Worm (Caenorhabditis elegans) whole organism, L3 larva: ENCODE measurements around the gene pals-32.

Source experiments
- R02D3.7 ChIP-seq: fragments of 150-350 bp; optimal IDR thresholded peaks from 2 replicates; lab custom pipeline; 2014; ENCODE audit warnings: missing biosample characterization, missing genetic modification characterization
- ZK546.5 ChIP-seq: sonication (generic microtip); optimal IDR thresholded peaks from 2 replicates; lab custom pipeline; 2017; ENCODE audit warnings: missing biosample characterization, missing genetic modification characterization
- ceh-16 ChIP-seq: sonication (generic microtip); optimal IDR thresholded peaks from 2 replicates; lab custom pipeline; 2017; ENCODE audit warnings: missing biosample characterization, missing genetic modification characterization
- ceh-28 ChIP-seq: fragments of 150-350 bp; optimal IDR thresholded peaks from 2 replicates; lab custom pipeline; 2014; ENCODE audit warnings: missing biosample characterization, missing genetic modification reagents, missing genetic modification characterization
- ceh-82 ChIP-seq: fragments of 150-350 bp; optimal IDR thresholded peaks from 2 replicates; lab custom pipeline; 2014; ENCODE audit warnings: missing biosample characterization, missing genetic modification characterization
- ceh-9 ChIP-seq: sonication (generic microtip); optimal IDR thresholded peaks from 2 replicates; lab custom pipeline; 2018; ENCODE audit warnings: missing biosample characterization, missing genetic modification characterization
- daf-12 ChIP-seq: fragments of 150-350 bp; optimal IDR thresholded peaks from 2 replicates; lab custom pipeline; 2014; ENCODE audit warnings: missing biosample characterization, missing genetic modification reagents, missing genetic modification characterization
- egl-5 ChIP-seq: fragments of 150-350 bp; optimal IDR thresholded peaks from 2 replicates; lab custom pipeline; 2017; ENCODE audit warnings: missing biosample characterization, missing genetic modification reagents, missing genetic modification characterization, inconsistent platforms
- elt-2 ChIP-seq: sonication (generic microtip); optimal IDR thresholded peaks from 2 replicates; lab custom pipeline; 2016; ENCODE audit warnings: missing genetic modification reagents, mild to moderate bottlenecking, missing genetic modification characterization, missing compliant biosample characterization
- fkh-10 ChIP-seq: sonication (generic microtip); optimal IDR thresholded peaks from 2 replicates; lab custom pipeline; 2017; ENCODE audit warnings: missing biosample characterization, missing genetic modification reagents, missing genetic modification characterization
- fos-1 ChIP-seq: fragments of 150-350 bp; optimal IDR thresholded peaks from 2 replicates; lab custom pipeline; 2014; ENCODE audit warnings: missing biosample characterization, missing genetic modification characterization
- hmg-11 ChIP-seq: sonication (generic microtip); optimal IDR thresholded peaks from 2 replicates; lab custom pipeline; 2016; ENCODE audit warnings: missing genetic modification characterization, missing compliant biosample characterization
- jun-1 ChIP-seq: fragments of 150-350 bp; optimal IDR thresholded peaks from 2 replicates; lab custom pipeline; 2014; ENCODE audit warnings: missing biosample characterization, missing genetic modification reagents, missing genetic modification characterization
- lsy-12 ChIP-seq: sonication (generic microtip); optimal IDR thresholded peaks from 2 replicates; lab custom pipeline; 2016; ENCODE audit warnings: mild to moderate bottlenecking, missing genetic modification characterization, missing compliant biosample characterization
- mdl-1 ChIP-seq: fragments of 150-350 bp; optimal IDR thresholded peaks from 2 replicates; lab custom pipeline; 2014; ENCODE audit warnings: missing biosample characterization, missing genetic modification characterization
- mml-1 ChIP-seq: fragments of 150-350 bp; sonication (generic microtip); optimal IDR thresholded peaks from 3 replicates; lab custom pipeline; 2014; ENCODE audit warnings: missing biosample characterization, missing genetic modification characterization
- nfya-1 ChIP-seq: sonication (generic microtip); optimal IDR thresholded peaks from 2 replicates; lab custom pipeline; 2017; ENCODE audit warnings: missing genetic modification characterization, mild to moderate bottlenecking, missing compliant biosample characterization, antibody characterized with exemption, moderate library complexity; ENCODE audit not compliant: insufficient read depth
- nhr-11 ChIP-seq: fragments of 150-350 bp; optimal IDR thresholded peaks from 2 replicates; lab custom pipeline; 2014; ENCODE audit warnings: missing biosample characterization, missing genetic modification characterization
- nhr-12 ChIP-seq: fragments of 150-350 bp; optimal IDR thresholded peaks from 2 replicates; lab custom pipeline; 2014; ENCODE audit warnings: missing biosample characterization, missing genetic modification characterization
- nhr-23 ChIP-seq: fragments of 150-350 bp; optimal IDR thresholded peaks from 2 replicates; lab custom pipeline; 2014; ENCODE audit warnings: missing biosample characterization, missing genetic modification reagents, missing genetic modification characterization
- nhr-237 ChIP-seq: fragments of 150-350 bp; optimal IDR thresholded peaks from 2 replicates; lab custom pipeline; 2014; ENCODE audit warnings: missing biosample characterization, missing genetic modification characterization
- nhr-25 ChIP-seq: sonication (generic microtip); optimal IDR thresholded peaks from 2 replicates; lab custom pipeline; 2017; ENCODE audit warnings: missing biosample characterization, missing genetic modification characterization
- nhr-28 ChIP-seq: fragments of 150-350 bp; optimal IDR thresholded peaks from 2 replicates; lab custom pipeline; 2014; ENCODE audit warnings: missing biosample characterization, missing genetic modification characterization
- nhr-43 ChIP-seq: sonication (generic microtip); optimal IDR thresholded peaks from 2 replicates; lab custom pipeline; 2016; ENCODE audit warnings: mild to moderate bottlenecking, missing genetic modification characterization, missing compliant biosample characterization; ENCODE audit not compliant: poor library complexity, severe bottlenecking
- nhr-67 ChIP-seq: fragments of 150-350 bp; optimal IDR thresholded peaks from 2 replicates; lab custom pipeline; 2014; ENCODE audit warnings: missing biosample characterization, missing genetic modification characterization
- nhr-76 ChIP-seq: fragments of 150-350 bp; sonication (generic microtip); optimal IDR thresholded peaks from 5 replicates; lab custom pipeline; 2014; ENCODE audit warnings: missing biosample characterization, missing genetic modification characterization
- nhr-77 ChIP-seq: fragments of 150-350 bp; optimal IDR thresholded peaks from 2 replicates; lab custom pipeline; 2014; ENCODE audit warnings: missing biosample characterization, missing genetic modification characterization
- pha-4 ChIP-seq: fragments of 150-350 bp; optimal IDR thresholded peaks from 2 replicates; lab custom pipeline; 2014; ENCODE audit warnings: missing biosample characterization, missing genetic modification reagents, missing genetic modification characterization
- pqm-1 ChIP-seq: fragments of 150-350 bp; optimal IDR thresholded peaks from 2 replicates; lab custom pipeline; 2017; ENCODE audit warnings: missing biosample characterization, missing genetic modification characterization, inconsistent platforms
- sea-2 ChIP-seq: fragments of 150-350 bp; sonication (generic microtip); optimal IDR thresholded peaks from 4 replicates; lab custom pipeline; 2014; ENCODE audit warnings: missing biosample characterization, missing genetic modification reagents, missing genetic modification characterization
- skn-1 ChIP-seq: fragments of 150-350 bp; optimal IDR thresholded peaks from 2 replicates; lab custom pipeline; 2014; ENCODE audit warnings: missing biosample characterization, missing genetic modification characterization
- snpc-4 ChIP-seq: fragments of 150-350 bp; optimal IDR thresholded peaks from 2 replicates; lab custom pipeline; 2014; ENCODE audit warnings: missing biosample characterization, missing genetic modification characterization
- unc-39 ChIP-seq: sonication (generic microtip); optimal IDR thresholded peaks from 4 replicates; lab custom pipeline; 2017; ENCODE audit warnings: missing biosample characterization, missing genetic modification characterization
- unc-62 ChIP-seq: fragments of 150-350 bp; sonication (generic microtip); optimal IDR thresholded peaks from 4 replicates; lab custom pipeline; 2014; ENCODE audit warnings: missing biosample characterization, missing genetic modification reagents, missing genetic modification characterization
- zag-1 ChIP-seq: fragments of 150-350 bp; optimal IDR thresholded peaks from 2 replicates; lab custom pipeline; 2014; ENCODE audit warnings: missing biosample characterization, missing genetic modification characterization
- ztf-4 ChIP-seq: fragments of 150-350 bp; optimal IDR thresholded peaks from 2 replicates; lab custom pipeline; 2014; ENCODE audit warnings: missing biosample characterization, missing genetic modification characterization

Gene pals-32

ce11 chrV:2922594-2922993, 26.2 kb downstream of the pals-32 start, which contains the start of gene srh-38:
Gene srh-38 (minus strand): TSS chrV:2922694.
- no peak for TF ChIP-seq nfya-1 (tag; lab: Kevin White, UChicago)
- TF ChIP-seq R02D3.7 (tag; lab: Kevin White, UChicago), result no peak
- TF ChIP-seq hmg-11 (tag; lab: Kevin White, UChicago), result no peak
- TF ChIP-seq nhr-77 (tag; lab: Kevin White, UChicago), result no peak
- no peak for TF ChIP-seq ceh-28 (tag; lab: Kevin White, UChicago)
- no peak for TF ChIP-seq skn-1
- no peak for TF ChIP-seq fkh-10 (GFP tag; lab: Kevin White, UChicago)

ce11 chrV:2927553-2927952, 31.1 kb downstream of the pals-32 start, which contains the start of gene C31B8.12:
Gene C31B8.12 (minus strand): TSS chrV:2927653.
- TF ChIP-seq fos-1 (tag; lab: Kevin White, UChicago), result no peak
- TF ChIP-seq mdl-1 (tag; lab: Kevin White, UChicago), result no peak
- TF ChIP-seq nhr-77 (tag; lab: Kevin White, UChicago), result no peak

DNA sequence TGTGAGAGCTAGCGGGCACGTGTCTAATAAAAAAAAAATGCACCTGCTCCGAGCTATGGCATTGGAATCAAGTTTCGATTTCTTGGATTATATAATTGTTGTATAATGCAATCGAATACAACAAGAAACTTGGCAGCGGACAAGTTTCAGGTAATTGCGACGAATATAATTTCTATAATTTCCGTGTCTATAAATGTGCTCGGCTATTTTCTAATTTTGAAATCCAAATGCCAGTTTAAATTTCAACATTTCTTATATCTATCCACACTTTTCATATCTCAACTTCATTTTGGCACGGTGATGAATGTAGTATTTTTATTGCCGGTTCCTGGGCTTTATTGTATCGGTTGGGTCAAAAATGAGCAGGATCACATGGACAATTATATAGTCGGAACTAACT, 33.3 kb downstream of the pals-32 start, which contains the start of gene C31B8.16:
C31B8.16 (plus strand) TSS at position 301 of the 400 bp plus-strand sequence.
- TF ChIP-seq ceh-82 (no peak), nhr-77 (tag; lab: Kevin White, UChicago) (no peak), unc-62 (GFP tag; lab: Kevin White, UChicago) (no peak), ceh-9 (tag; lab: Kevin White, UChicago) (no peak), nhr-76 (no peak), lsy-12 (tag; lab: Kevin White, UChicago) (no peak), egl-5 (tag; lab: Kevin White, UChicago) (no peak), sea-2 (GFP tag; lab: Kevin White, UChicago) (no peak), ZK546.5 (tag; lab: Kevin White, UChicago) (no peak), skn-1 (no peak), fos-1 (tag; lab: Kevin White, UChicago) (no peak), nhr-43 (tag; lab: Kevin White, UChicago) (no peak), nhr-25 (tag; lab: Kevin White, UChicago) (no peak), elt-2 (tag; lab: Kevin White, UChicago) (no peak)
- TF ChIP-seq, all 47 proteins: peak for 0

ce11 chrV:2931252-2931651, 34.8 kb downstream of the pals-32 start, which contains the start of gene C31B8.1:
Gene C31B8.1 (plus strand): TSS chrV:2931552.
- TF ChIP-seq nfya-1 (tag; lab: Kevin White, UChicago) (no peak), daf-12 (tag; lab: Kevin White, UChicago) (no peak), fkh-10 (GFP tag; lab: Kevin White, UChicago) (no peak), unc-62 (GFP tag; lab: Kevin White, UChicago) (no peak), nhr-23 (no peak), R02D3.7 (tag; lab: Kevin White, UChicago) (no peak), unc-39 (tag; lab: Kevin White, UChicago) (no peak), ceh-16 (tag; lab: Kevin White, UChicago) (no peak)

DNA sequence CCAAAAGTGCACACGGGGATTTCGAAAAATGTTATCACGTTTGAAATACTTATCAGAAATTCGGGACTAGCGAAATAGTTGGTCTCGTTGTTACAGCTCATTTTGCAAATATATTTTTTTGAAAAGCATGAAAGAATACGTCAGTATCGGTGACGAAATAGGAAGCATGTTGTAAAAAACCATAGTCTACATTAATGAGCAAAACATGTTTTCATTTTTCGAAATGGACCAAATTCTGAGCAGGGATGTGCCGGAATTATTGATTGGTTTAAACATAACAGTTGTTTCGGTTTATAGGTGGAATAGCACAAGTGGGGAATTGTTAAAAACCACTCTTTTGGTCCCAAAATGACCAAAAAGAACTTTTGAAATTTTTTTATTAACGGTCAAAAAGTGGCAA, 37.7 kb downstream of the pals-32 start, which contains the start of gene srh-247:
srh-247 (minus strand) TSS at position 101 of the 400 bp plus-strand sequence.
- no peak for TF ChIP-seq nhr-76
- no peak for TF ChIP-seq mdl-1 (tag; lab: Kevin White, UChicago)
- no peak for TF ChIP-seq nhr-237 (tag; lab: Kevin White, UChicago)
- no peak for TF ChIP-seq nhr-28
- TF ChIP-seq fkh-10 (GFP tag; lab: Kevin White, UChicago), result no peak
- no peak for TF ChIP-seq nhr-12 (tag; lab: Kevin White, UChicago)
- TF ChIP-seq pha-4 (tag; lab: Kevin White, UChicago), result no peak
- TF ChIP-seq mml-1 (tag; lab: Kevin White, UChicago), result no peak
- TF ChIP-seq nhr-43 (tag; lab: Kevin White, UChicago), result no peak
- no peak for TF ChIP-seq snpc-4 (tag; lab: Kevin White, UChicago)
- TF ChIP-seq nhr-25 (tag; lab: Kevin White, UChicago), result no peak
- TF ChIP-seq nhr-67, result no peak
- no peak for TF ChIP-seq zag-1
- TF ChIP-seq ztf-4, result no peak
- TF ChIP-seq jun-1 (tag; lab: Kevin White, UChicago), result no peak
- TF ChIP-seq unc-39 (tag; lab: Kevin White, UChicago), result no peak
- TF ChIP-seq nhr-11 (tag; lab: Kevin White, UChicago), result no peak
- TF ChIP-seq nfya-1 (tag; lab: Kevin White, UChicago), result no peak
- TF ChIP-seq elt-2 (tag; lab: Kevin White, UChicago), result no peak
- TF ChIP-seq pqm-1 (tag; lab: Kevin White, UChicago), result no peak
